Worm (Caenorhabditis elegans): ENCODE measurements around the gene W10G11.2.
A peak's percentile ranks its signal among the peaks of the same experiment; 100 is the strongest.

DNA sequence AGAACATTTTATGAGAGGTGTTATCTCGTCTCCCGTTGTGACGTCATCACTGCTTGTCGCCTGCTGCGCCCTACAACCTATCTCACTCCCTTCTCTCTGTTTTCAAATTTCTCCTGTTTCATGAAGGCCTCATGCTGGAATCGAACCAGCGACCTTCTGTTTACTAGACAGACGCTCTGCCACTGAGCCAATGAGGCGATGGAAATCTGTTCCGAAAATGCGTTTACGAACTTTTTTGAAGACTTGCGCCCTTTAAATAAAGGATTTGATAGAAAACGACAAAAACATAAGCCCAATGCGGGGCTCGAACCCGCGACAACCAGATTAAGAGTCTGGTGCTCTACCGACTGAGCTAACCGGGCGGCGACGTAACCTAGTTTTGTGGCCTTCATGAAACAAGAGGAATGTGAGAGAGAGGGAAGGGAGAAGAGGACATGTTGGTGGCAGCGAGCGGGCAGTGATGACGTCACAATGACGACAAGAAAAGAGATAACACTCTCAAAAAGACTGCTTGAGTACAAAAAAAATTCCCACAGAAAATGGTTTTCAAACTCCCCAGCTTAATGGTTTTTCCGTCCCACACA is 42.4 kb downstream of the W10G11.2 start, which contains the start of gene clec-126:
- TF ChIP-seq unc-62 (GFP tag; optimal IDR thresholded peaks at IDR 0.05), result no peak
- TF ChIP-seq fkh-10 (GFP tag; optimal IDR thresholded peaks at IDR 0.05), result no peak
- TF ChIP-seq ceh-82 (tag; optimal IDR thresholded peaks at IDR 0.05), result peak; percentile 19
- TF ChIP-seq R02D3.7 (tag; optimal IDR thresholded peaks at IDR 0.05), result peak; percentile 17
- TF ChIP-seq nhr-77 (tag; optimal IDR thresholded peaks at IDR 0.05), result no peak
- TF ChIP-seq eor-1 (tag; optimal IDR thresholded peaks at IDR 0.05), result no peak
- peak; percentile 78 for TF ChIP-seq elt-2 (tag; optimal IDR thresholded peaks at IDR 0.05)
- TF ChIP-seq egl-27 (tag; optimal IDR thresholded peaks at IDR 0.05), result peak; percentile 72
- TF ChIP-seq mdl-1 (tag; optimal IDR thresholded peaks at IDR 0.05), result no peak
- peak; percentile 55 for TF ChIP-seq ama-1 (optimal IDR thresholded peaks at IDR 0.05)
- no peak for TF ChIP-seq aly-2 (tag; optimal IDR thresholded peaks at IDR 0.05)
- no peak for TF ChIP-seq zag-1 (tag; optimal IDR thresholded peaks at IDR 0.05)

Data from whole organism, L3 larva.